Worm (Caenorhabditis elegans) whole organism, L1 larva: Measurements from ENCODE around the gene F38B7.17.

Experiments
- C16A3.4 ChIP-seq: fragments of 150-350 bp; optimal IDR thresholded peaks from 2 replicates; lab custom pipeline; 2014; ENCODE audit warnings: missing biosample characterization, missing genetic modification characterization
- F16B12.6 ChIP-seq: fragments of 150-350 bp; optimal IDR thresholded peaks from 2 replicates; lab custom pipeline; 2014; ENCODE audit warnings: missing biosample characterization, missing genetic modification characterization
- Y116A8C.19 ChIP-seq: sonication (generic microtip); optimal IDR thresholded peaks from 2 replicates; lab custom pipeline; 2016; ENCODE audit warnings: missing compliant biosample characterization, missing genetic modification characterization, borderline replicate concordance
- aha-1 ChIP-seq: fragments of 150-350 bp; optimal IDR thresholded peaks from 2 replicates; lab custom pipeline; 2014; ENCODE audit warnings: missing biosample characterization, missing genetic modification characterization
- alr-1 ChIP-seq: fragments of 200-800 bp; sonication (Bioruptor generic); optimal IDR thresholded peaks from 2 replicates; lab custom pipeline; 2018; ENCODE audit warnings: borderline replicate concordance, mild to moderate bottlenecking, missing genetic modification characterization, missing compliant biosample characterization
- aly-2 ChIP-seq: fragments of 150-350 bp; optimal IDR thresholded peaks from 2 replicates; lab custom pipeline; 2014; ENCODE audit warnings: missing biosample characterization, missing genetic modification characterization
- ama-1 ChIP-seq: fragments of 150-350 bp; optimal IDR thresholded peaks from 2 replicates; lab custom pipeline; 2014
- blmp-1 ChIP-seq: fragments of 150-350 bp; optimal IDR thresholded peaks from 2 replicates; lab custom pipeline; 2014; ENCODE audit warnings: missing biosample characterization, missing genetic modification characterization
- ceh-8 ChIP-seq: fragments of 200-800 bp; sonication (Bioruptor generic); optimal IDR thresholded peaks from 2 replicates; lab custom pipeline; 2018; ENCODE audit warnings: mild to moderate bottlenecking, missing genetic modification characterization, moderate library complexity, missing compliant biosample characterization
- ceh-88 ChIP-seq: fragments of 200-800 bp; sonication (Bioruptor generic); IDR thresholded peaks from 2 replicates; pipeline ENCODE4 v1.3.6; 2022; ENCODE audit warnings: missing genetic modification characterization, missing compliant biosample characterization
- ceh-90 ChIP-seq: sonication (generic microtip); optimal IDR thresholded peaks from 2 replicates; lab custom pipeline; 2016; ENCODE audit warnings: missing genetic modification characterization, missing compliant biosample characterization
- ces-1 ChIP-seq: fragments of 150-350 bp; optimal IDR thresholded peaks from 2 replicates; lab custom pipeline; 2014; ENCODE audit warnings: missing biosample characterization, missing genetic modification reagents, missing genetic modification characterization
- dsc-1 ChIP-seq: sonication (generic microtip); optimal IDR thresholded peaks from 2 replicates; lab custom pipeline; 2016; ENCODE audit warnings: mild to moderate bottlenecking, missing genetic modification characterization, missing compliant biosample characterization
- efl-1 ChIP-seq, 4 experiments: fragments of 150-350 bp; optimal IDR thresholded peaks in 3 of 4; peaks in 1 of 4; 1 replicate in 1 of 4; 2 replicates in 3 of 4; lab custom pipeline; 2014; ENCODE audit warnings: missing biosample characterization in 2 of 4, missing genetic modification characterization in 2 of 4, missing genetic modification reagents in 2 of 4
- egl-13 ChIP-seq: sonication (generic microtip); optimal IDR thresholded peaks from 2 replicates; lab custom pipeline; 2016; ENCODE audit warnings: missing genotype, missing genetic modification reagents, missing genetic modification characterization, missing compliant biosample characterization
- fkh-10 ChIP-seq: sonication (generic microtip); optimal IDR thresholded peaks from 2 replicates; lab custom pipeline; 2017; ENCODE audit warnings: missing biosample characterization, missing genetic modification reagents, missing genetic modification characterization
- fkh-4 ChIP-seq: sonication (generic microtip); optimal IDR thresholded peaks from 2 replicates; lab custom pipeline; 2016; ENCODE audit warnings: missing compliant biosample characterization, missing genetic modification characterization, borderline replicate concordance
- fkh-8 ChIP-seq: sonication (generic microtip); optimal IDR thresholded peaks from 2 replicates; lab custom pipeline; 2016; ENCODE audit warnings: mild to moderate bottlenecking, missing genetic modification characterization, missing compliant biosample characterization
- fos-1 ChIP-seq: fragments of 150-350 bp; optimal IDR thresholded peaks from 2 replicates; lab custom pipeline; 2014; ENCODE audit warnings: missing biosample characterization, missing genetic modification characterization
- grh-1 ChIP-seq: fragments of 200-800 bp; sonication (Bioruptor generic); IDR thresholded peaks from 2 replicates; pipeline ENCODE4 v1.3.6; 2022; ENCODE audit warnings: missing genetic modification reagents, missing genetic modification characterization, missing compliant biosample characterization
- hlh-17 ChIP-seq: fragments of 200-800 bp; sonication (Bioruptor generic); optimal IDR thresholded peaks from 2 replicates; lab custom pipeline; 2018; ENCODE audit warnings: missing genetic modification characterization, mild to moderate bottlenecking, missing compliant biosample characterization, moderate library complexity, borderline replicate concordance
- lin-13 ChIP-seq: fragments of 150-350 bp; optimal IDR thresholded peaks from 2 replicates; lab custom pipeline; 2014; ENCODE audit warnings: missing biosample characterization, missing genetic modification reagents, missing genetic modification characterization
- lin-14 ChIP-seq: fragments of 200-800 bp; sonication (Bioruptor generic); optimal IDR thresholded peaks from 2 replicates; lab custom pipeline; 2018; ENCODE audit warnings: mild to moderate bottlenecking, missing genetic modification characterization, moderate library complexity, missing compliant biosample characterization
- lin-15B ChIP-seq: fragments of 150-350 bp; sonication (generic microtip); optimal IDR thresholded peaks from 3 replicates; lab custom pipeline; 2014; ENCODE audit warnings: missing biosample characterization, missing genetic modification characterization
- lin-35 ChIP-seq, 2 experiments: fragments of 150-350 bp; optimal IDR thresholded peaks; 2 replicates each; lab custom pipeline; 2014; ENCODE audit warnings: missing biosample characterization in 2 of 2, missing genetic modification characterization in 2 of 2, missing genetic modification reagents in 2 of 2
- lin-39 ChIP-seq: fragments of 150-350 bp; optimal IDR thresholded peaks from 2 replicates; lab custom pipeline; 2014; ENCODE audit warnings: missing biosample characterization, missing genetic modification reagents, missing genetic modification characterization
- lsy-2 ChIP-seq, 2 experiments: fragments of 150-350 bp; optimal IDR thresholded peaks; 2 replicates each; lab custom pipeline; 2014; ENCODE audit warnings: missing biosample characterization in 2 of 2, missing genetic modification characterization in 2 of 2
- mab-9 ChIP-seq: fragments of 200-800 bp; sonication (Bioruptor generic); IDR thresholded peaks from 2 replicates; pipeline ENCODE4 v1.3.6; 2022; ENCODE audit warnings: missing genetic modification reagents, missing genetic modification characterization, missing compliant biosample characterization
- mep-1 ChIP-seq: fragments of 150-350 bp; optimal IDR thresholded peaks from 2 replicates; lab custom pipeline; 2014; ENCODE audit warnings: missing biosample characterization, missing genetic modification characterization
- nhr-19 ChIP-seq: fragments of 200-800 bp; sonication (Bioruptor generic); conservative IDR thresholded peaks from 2 replicates; pipeline ENCODE4 v1.3.6; 2022; ENCODE audit warnings: missing genetic modification characterization, missing compliant biosample characterization
- nhr-237 ChIP-seq: fragments of 150-350 bp; optimal IDR thresholded peaks from 2 replicates; lab custom pipeline; 2014; ENCODE audit warnings: missing biosample characterization, missing genetic modification characterization
- nhr-28 ChIP-seq: fragments of 150-350 bp; optimal IDR thresholded peaks from 2 replicates; lab custom pipeline; 2014; ENCODE audit warnings: missing biosample characterization, missing genetic modification characterization
- nhr-71 ChIP-seq: sonication (generic microtip); optimal IDR thresholded peaks from 2 replicates; lab custom pipeline; 2016; ENCODE audit warnings: mild to moderate bottlenecking, missing genetic modification characterization, moderate library complexity, missing compliant biosample characterization
- nhr-85 ChIP-seq: sonication (generic microtip); peaks from one replicate; lab custom pipeline; 2016; ENCODE audit warnings: missing genetic modification characterization, inconsistent platforms, missing compliant biosample characterization
- nhr-90 ChIP-seq: sonication (generic microtip); optimal IDR thresholded peaks from 2 replicates; lab custom pipeline; 2016; ENCODE audit warnings: mild to moderate bottlenecking, missing genetic modification characterization, missing compliant biosample characterization; ENCODE audit not compliant: poor library complexity
- pax-3 ChIP-seq: fragments of 200-800 bp; sonication (Bioruptor generic); optimal IDR thresholded peaks from 2 replicates; lab custom pipeline; 2018; ENCODE audit warnings: mild to moderate bottlenecking, missing genetic modification characterization, moderate library complexity, missing compliant biosample characterization
- pqm-1 ChIP-seq: sonication (generic microtip); optimal IDR thresholded peaks from 3 replicates; lab custom pipeline; 2017; ENCODE audit warnings: missing biosample characterization, missing genetic modification characterization
- skn-1 ChIP-seq: fragments of 150-350 bp; optimal IDR thresholded peaks from 2 replicates; lab custom pipeline; 2014; ENCODE audit warnings: missing biosample characterization, missing genetic modification characterization
- snpc-4 ChIP-seq: fragments of 150-350 bp; optimal IDR thresholded peaks from 2 replicates; lab custom pipeline; 2014; ENCODE audit warnings: missing biosample characterization, missing genetic modification characterization
- sox-4 ChIP-seq: sonication (generic microtip); optimal IDR thresholded peaks from 2 replicates; lab custom pipeline; 2016; ENCODE audit warnings: missing genetic modification characterization, missing compliant biosample characterization
- sptf-1 ChIP-seq: fragments of 150-350 bp; optimal IDR thresholded peaks from 2 replicates; lab custom pipeline; 2014; ENCODE audit warnings: missing biosample characterization, missing genetic modification characterization
- unc-30 ChIP-seq: sonication (generic microtip); optimal IDR thresholded peaks from 2 replicates; lab custom pipeline; 2017; ENCODE audit warnings: missing biosample characterization, missing genetic modification characterization
- unc-98 ChIP-seq: fragments of 200-800 bp; sonication (Bioruptor generic); IDR thresholded peaks from 2 replicates; pipeline ENCODE4 v1.3.6; 2022; ENCODE audit warnings: missing genetic modification characterization, missing compliant biosample characterization
- vab-15 ChIP-seq: sonication (generic microtip); optimal IDR thresholded peaks from 2 replicates; lab custom pipeline; 2017; ENCODE audit warnings: missing genotype, mild to moderate bottlenecking, missing genetic modification characterization, missing compliant biosample characterization
- xbp-1 ChIP-seq: sonication (generic microtip); optimal IDR thresholded peaks from 2 replicates; lab custom pipeline; 2016; ENCODE audit warnings: missing genetic modification characterization, missing compliant biosample characterization
- zag-1 ChIP-seq: fragments of 150-350 bp; optimal IDR thresholded peaks from 2 replicates; lab custom pipeline; 2014; ENCODE audit warnings: missing biosample characterization, missing genetic modification characterization
- ztf-4 ChIP-seq: fragments of 150-350 bp; optimal IDR thresholded peaks from 2 replicates; lab custom pipeline; 2014; ENCODE audit warnings: missing biosample characterization, missing genetic modification characterization

F38B7.17 gene

DNA sequence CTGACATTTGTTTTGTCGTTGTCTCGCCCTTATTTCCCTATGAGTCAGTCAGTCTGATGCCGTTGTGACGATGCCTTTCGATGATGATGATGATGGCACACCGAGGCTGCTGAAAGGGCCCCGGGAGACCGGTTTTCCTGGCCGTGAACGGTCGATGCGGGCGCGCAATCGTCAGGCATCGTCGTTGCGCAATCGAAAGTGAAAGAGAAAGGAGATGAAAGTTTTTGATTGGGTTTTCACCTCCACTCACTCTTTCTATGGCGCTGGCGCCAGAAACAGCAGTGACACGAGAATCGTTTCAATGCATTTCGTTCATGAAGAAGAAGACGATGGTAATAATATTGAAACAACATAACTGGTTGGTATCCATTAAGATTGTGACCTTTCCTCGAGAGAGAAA lies 15.8 kb downstream of the F38B7.17 start (continued):
- no peak for TF ChIP-seq egl-13 (tag; lab: Kevin White, UChicago)
- TF ChIP-seq unc-30 (tag; lab: Kevin White, UChicago) = no peak
- TF ChIP-seq fos-1 (tag; lab: Kevin White, UChicago) = no peak
- no peak for TF ChIP-seq unc-98 (GFP tag; lab: Robert Waterston, UW)
- TF ChIP-seq dsc-1 (tag; lab: Kevin White, UChicago) = no peak
- TF ChIP-seq fkh-8 (tag; lab: Kevin White, UChicago) = no peak
- no peak for TF ChIP-seq ama-1 (lab: Kevin White, UChicago)
- no peak for TF ChIP-seq pqm-1 (tag; lab: Kevin White, UChicago)
- TF ChIP-seq blmp-1 (tag; lab: Kevin White, UChicago) = peak; percentile 100
- peak; percentile 1 for TF ChIP-seq mep-1 (tag; lab: Kevin White, UChicago)
- no peak for TF ChIP-seq vab-15 (tag; lab: Kevin White, UChicago)
- no peak for TF ChIP-seq aha-1 (tag; lab: Kevin White, UChicago)
- 0 out of 2 replicates have a peak, but pooled peaks have one; percentile 38 for TF ChIP-seq mab-9 (GFP tag; lab: Robert Waterston, UW)
- TF ChIP-seq ztf-4 (tag; lab: Kevin White, UChicago) = no peak
- peak; percentile 27 for TF ChIP-seq pax-3 (tag; lab: Kevin White, UChicago)
- TF ChIP-seq nhr-85 = peak; percentile 99
- TF ChIP-seq aly-2 = no peak
- TF ChIP-seq nhr-19 (GFP tag; lab: Robert Waterston, UW) = no peak; the same call in none of the 2 replicates
- no peak for TF ChIP-seq snpc-4 (tag; lab: Kevin White, UChicago)
- TF ChIP-seq hlh-17 (GFP tag; lab: Kevin White, UChicago) = no peak
- peak; percentile 66 for TF ChIP-seq nhr-71 (tag; lab: Kevin White, UChicago)
- TF ChIP-seq F16B12.6 = no peak
- TF ChIP-seq, all 84 proteins: peak for 25

ce11 chrV:11532535-11532853 lies 16.3 kb downstream of the F38B7.17 start:
- TF ChIP-seq ceh-90 (tag; lab: Kevin White, UChicago) (no peak), lin-15B (tag; lab: Kevin White, UChicago) (no peak), fkh-4 (tag; lab: Kevin White, UChicago) (no peak), alr-1 (tag; lab: Kevin White, UChicago) (no peak), sox-4 (tag; lab: Kevin White, UChicago) (no peak), fos-1 (tag; lab: Kevin White, UChicago) (no peak), unc-98 (GFP tag; lab: Robert Waterston, UW) (no peak), sptf-1 (tag; lab: Kevin White, UChicago) (no peak), ceh-8 (GFP tag; lab: Kevin White, UChicago) (no peak), fkh-10 (GFP tag; lab: Kevin White, UChicago) (no peak), lsy-2 (tag; optimal IDR thresholded peaks at IDR 0.05; lab: Kevin White, UChicago) (no peak), fkh-8 (tag; lab: Kevin White, UChicago) (no peak), grh-1 (GFP tag; lab: Robert Waterston, UW) (no peak), lin-35 (GFP tag; optimal IDR thresholded peaks at IDR 0.05; lab: Kevin White, UChicago) (no peak), zag-1 (no peak)

ce11 chrV:11531831-11532534 lies 16.8 kb downstream of the F38B7.17 start:
- TF ChIP-seq ces-1 (GFP tag; lab: Kevin White, UChicago) = no peak
- peak; percentile 66 for TF ChIP-seq xbp-1 (tag; lab: Kevin White, UChicago)
- peak; percentile 30 for TF ChIP-seq pqm-1 (tag; lab: Kevin White, UChicago)
- TF ChIP-seq lin-13 = peak; percentile 75
- TF ChIP-seq nhr-85 = peak; percentile 99
- TF ChIP-seq lin-39 (tag; lab: Kevin White, UChicago) = peak; percentile 44
- peak; percentile 88 for TF ChIP-seq nhr-90
- TF ChIP-seq hlh-17 (GFP tag; lab: Kevin White, UChicago) = no peak
- peak; percentile 35 for TF ChIP-seq nhr-237 (tag; lab: Kevin White, UChicago)
- peak; percentile 62 for TF ChIP-seq skn-1 (tag; lab: Kevin White, UChicago)
- peak; percentile 72 for TF ChIP-seq fkh-4 (tag; lab: Kevin White, UChicago)
- TF ChIP-seq mab-9 (GFP tag; lab: Robert Waterston, UW) = no peak
- peak; percentile 36 for TF ChIP-seq snpc-4 (tag; lab: Kevin White, UChicago)
- TF ChIP-seq efl-1 (optimal IDR thresholded peaks at IDR 0.05; lab: Kevin White, UChicago) = peak; percentile 56 to 57
- TF ChIP-seq efl-1 (GFP tag; optimal IDR thresholded peaks at IDR 0.05 in 1 of 2; lab: Kevin White, UChicago) = peak; percentile 26 to 95
- TF ChIP-seq blmp-1 (tag; lab: Kevin White, UChicago) = peak; percentile 92
- no peak for TF ChIP-seq nhr-28
- TF ChIP-seq C16A3.4 = peak; percentile 83
- no peak for TF ChIP-seq sptf-1 (tag; lab: Kevin White, UChicago)
- no peak for TF ChIP-seq zag-1
- 0 out of 2 replicates have a peak, but pooled peaks have one; percentile 23 for TF ChIP-seq ceh-88
- TF ChIP-seq lin-14 = peak; percentile 97
- no peak for TF ChIP-seq Y116A8C.19 (tag; lab: Kevin White, UChicago)
